Worm (Caenorhabditis elegans): ENCODE results near the gene tag-340.

tag-340 gene

DNA sequence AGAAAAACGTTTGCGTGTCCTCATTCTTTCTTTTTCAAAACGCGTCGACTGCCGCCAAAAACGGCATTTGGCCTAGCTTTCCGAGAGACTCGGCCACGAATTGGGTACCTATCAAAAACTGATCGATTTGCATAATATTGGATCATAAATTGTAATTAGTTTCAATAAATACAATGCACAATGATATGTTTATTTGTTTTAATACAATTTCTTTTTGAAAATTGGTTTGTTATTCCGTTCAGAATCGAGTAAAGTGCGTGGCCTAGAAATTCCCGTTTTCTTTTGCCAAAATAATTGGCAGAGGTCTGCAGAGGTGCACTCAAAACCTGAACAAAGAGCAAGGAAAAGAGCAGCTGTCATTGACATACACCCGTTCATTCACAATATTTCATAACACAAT is 5.1 kb downstream of the tag-340 start, which contains the start of gene F26F4.8:
F26F4.8 (minus strand) TSS at position 69 of the 400 bp plus-strand sequence.
- TF ChIP-seq mes-2 (tag; optimal IDR thresholded peaks at IDR 0.05; ENCODE audit: poor library complexity, severe bottlenecking) (peak; percentile 69), rbr-2 (tag; optimal IDR thresholded peaks at IDR 0.05) (peak; percentile 3), madf-5 (GFP tag; IDR thresholded peaks at IDR 0.05) (no peak), dpl-1 (GFP tag; optimal IDR thresholded peaks at IDR 0.05) (peak; percentile 49), F10B5.3 (tag; optimal IDR thresholded peaks at IDR 0.05) (no peak), unc-130 (GFP tag; optimal IDR thresholded peaks at IDR 0.05) (peak; percentile 77), lim-7 (GFP tag; IDR thresholded peaks at IDR 0.05) (no peak), R02D3.7 (tag; optimal IDR thresholded peaks at IDR 0.05) (no peak), hif-1 (tag; optimal IDR thresholded peaks at IDR 0.05) (peak in 1 of 2 experiments; percentile 52)

DNA sequence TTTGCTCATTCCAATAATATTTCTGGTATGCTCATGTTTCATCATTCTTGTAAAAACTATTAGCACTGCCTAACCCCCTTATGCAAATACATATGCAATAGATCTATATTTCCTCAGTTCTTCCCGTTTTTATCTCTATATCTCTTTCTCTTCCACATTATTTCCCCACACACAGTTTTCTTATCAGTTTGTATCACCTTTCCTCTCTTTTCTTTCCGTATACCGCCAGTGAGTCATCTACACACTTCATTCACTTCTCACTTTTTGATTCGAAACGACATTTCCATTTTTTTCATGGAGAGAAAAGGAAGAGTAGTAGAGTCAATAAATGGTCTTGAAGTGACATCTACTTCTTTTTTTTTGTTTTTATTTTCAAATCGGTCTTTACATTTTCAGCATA is 6.1 kb downstream of the tag-340 start:
- TF ChIP-seq ama-1 (optimal IDR thresholded peaks at IDR 0.05) (no peak), nhr-28 (tag; optimal IDR thresholded peaks at IDR 0.05) (peak; percentile 75), dmd-6 (GFP tag; IDR thresholded peaks at IDR 0.05) (peak; percentile 33; the same call in 1 of the 2 replicates), mes-2 (tag; optimal IDR thresholded peaks at IDR 0.05; ENCODE audit: poor library complexity, severe bottlenecking) (peak; percentile 22), lin-15B (tag; optimal IDR thresholded peaks at IDR 0.05) (no peak), nhr-77 (tag; optimal IDR thresholded peaks at IDR 0.05) (no peak), mdt-29 (GFP tag; IDR thresholded peaks at IDR 0.05) (no peak), pqm-1 (tag; optimal IDR thresholded peaks at IDR 0.05) (peak; percentile 68), F10B5.3 (tag; optimal IDR thresholded peaks at IDR 0.05) (no peak), mxl-3 (GFP tag; optimal IDR thresholded peaks at IDR 0.05) (peak; percentile 25), dpl-1 (GFP tag; optimal IDR thresholded peaks at IDR 0.05) (peak; percentile 25), dmd-8 (GFP tag; IDR thresholded peaks at IDR 0.05) (no peak), dve-1 (tag; optimal IDR thresholded peaks at IDR 0.05; ENCODE audit: insufficient read depth) (peak; percentile 35), spr-1 (tag; optimal IDR thresholded peaks at IDR 0.05) (no peak), daf-16 (GFP tag; optimal IDR thresholded peaks at IDR 0.05) (no peak), daf-16 (tag; optimal IDR thresholded peaks at IDR 0.05) (peak; percentile 16), lin-13 (GFP tag; optimal IDR thresholded peaks at IDR 0.05) (no peak), zfp-2 (tag; optimal IDR thresholded peaks at IDR 0.05) (no peak), zfp-3 (GFP tag; conservative IDR thresholded peaks at IDR 0.05) (no peak), T20F7.1 (GFP tag; optimal IDR thresholded peaks at IDR 0.05) (no peak), nhr-41 (GFP tag; IDR thresholded peaks at IDR 0.05) (0 out of 2 replicates have a peak, but pooled peaks have one; percentile 14)

DNA sequence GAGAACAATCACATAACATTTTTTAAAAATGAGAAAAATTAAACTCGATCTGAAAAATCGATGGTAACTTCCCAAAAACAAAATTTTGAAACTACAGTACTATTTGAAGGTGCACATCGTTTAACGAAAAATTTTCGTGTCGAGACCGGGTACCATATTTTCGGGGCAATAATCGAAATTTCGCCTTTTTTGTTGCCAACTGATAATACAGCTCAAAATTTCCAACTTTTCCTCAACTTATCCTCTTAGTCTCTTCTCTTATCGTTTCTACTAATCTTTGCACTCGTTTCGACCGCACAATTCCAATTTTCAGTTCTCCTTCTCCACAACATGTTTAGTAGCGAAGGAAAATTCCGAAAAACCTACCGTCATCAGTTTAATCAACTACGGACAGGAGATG is 6.6 kb downstream of the tag-340 start, which contains the start of gene rom-1:
rom-1 (plus strand) TSS at position 301 of the 400 bp plus-strand sequence.
- no peak for TF ChIP-seq spr-3 (GFP tag; optimal IDR thresholded peaks at IDR 0.05)
- TF ChIP-seq daf-16 (GFP tag; optimal IDR thresholded peaks at IDR 0.05) = no peak
- no peak for TF ChIP-seq daf-16 (tag; optimal IDR thresholded peaks at IDR 0.05)
- TF ChIP-seq Y5F2A.4 (GFP tag; optimal IDR thresholded peaks at IDR 0.05) = no peak
- no peak for TF ChIP-seq aha-1 (tag)
- no peak for TF ChIP-seq skn-1 (tag; optimal IDR thresholded peaks at IDR 0.05)
- TF ChIP-seq egl-43 (GFP tag; IDR thresholded peaks at IDR 0.05) = no peak
- TF ChIP-seq jun-1 (tag; optimal IDR thresholded peaks at IDR 0.05) = no peak
- TF ChIP-seq nhr-237 (tag; optimal IDR thresholded peaks at IDR 0.05) = no peak
- TF ChIP-seq lin-15B (tag; optimal IDR thresholded peaks at IDR 0.05) = no peak
- TF ChIP-seq F44E2.7 (GFP tag; IDR thresholded peaks at IDR 0.05) = no peak
- TF ChIP-seq fos-1 (tag; optimal IDR thresholded peaks at IDR 0.05) = no peak
- no peak for TF ChIP-seq zfp-2 (tag; optimal IDR thresholded peaks at IDR 0.05)
- no peak for TF ChIP-seq dmd-6 (GFP tag; IDR thresholded peaks at IDR 0.05)
- TF ChIP-seq cey-2 (tag; optimal IDR thresholded peaks at IDR 0.05; ENCODE audit: borderline replicate concordance, insufficient read depth) = no peak
- no peak for TF ChIP-seq php-3 (GFP tag; IDR thresholded peaks at IDR 0.05)
